Fruit fly (Drosophila melanogaster) whole organism, embryonic: ENCODE data around the gene CG6431.

Source experiments
- Awh ChIP-seq: fragments of 200-800 bp; sonication (Bioruptor generic); IDR thresholded peaks from 2 replicates; pipeline ENCODE4, ENCODE4 v1.3.6; 2022; ENCODE audit warnings: missing biosample characterization, missing genetic modification characterization
- C15 ChIP-seq: fragments of 200-800 bp; sonication (Bioruptor generic); IDR thresholded peaks from 3 replicates; pipeline ENCODE4 v1.3.6; 2022; ENCODE audit warnings: missing biosample characterization, missing genetic modification characterization
- CG10147 ChIP-seq: fragments of 200-800 bp; sonication (Bioruptor generic); optimal IDR thresholded peaks from 2 replicates; lab custom pipeline; 2019; ENCODE audit warnings: missing biosample characterization, mild to moderate bottlenecking, missing genetic modification characterization, moderate library complexity
- CG10274 ChIP-seq: fragments of 200-800 bp; sonication (Bioruptor generic); optimal IDR thresholded peaks from 3 replicates; lab custom pipeline; 2017; ENCODE audit warnings: missing biosample characterization, mild to moderate bottlenecking, missing genetic modification characterization
- CG14014 ChIP-seq: fragments of 200-800 bp; sonication (Bioruptor generic); IDR thresholded peaks from 2 replicates; pipeline ENCODE4 v1.3.6; 2022; ENCODE audit warnings: missing biosample characterization, missing genetic modification characterization
- CG15601 ChIP-seq: fragments of 200-800 bp; sonication (Bioruptor generic); optimal IDR thresholded peaks from 3 replicates; lab custom pipeline; 2019; ENCODE audit warnings: missing biosample characterization, mild to moderate bottlenecking, missing genetic modification characterization, moderate library complexity
- CG17361 ChIP-seq: fragments of 200-800 bp; sonication (Bioruptor generic); IDR thresholded peaks from 3 replicates; pipeline ENCODE4 v1.3.6; 2022; ENCODE audit warnings: missing biosample characterization, missing genetic modification characterization
- CG17802 ChIP-seq: fragments of 200-800 bp; sonication (Bioruptor generic); optimal IDR thresholded peaks from 2 replicates; lab custom pipeline; 2018; ENCODE audit warnings: missing biosample characterization, mild to moderate bottlenecking, missing genetic modification characterization, moderate library complexity
- CG18764 ChIP-seq: fragments of 200-800 bp; sonication (Bioruptor generic); optimal IDR thresholded peaks from 3 replicates; lab custom pipeline; 2016; ENCODE audit warnings: missing biosample characterization, missing genetic modification characterization
- CG2202 ChIP-seq: fragments of 200-800 bp; sonication (Bioruptor generic); optimal IDR thresholded peaks from 2 replicates; lab custom pipeline; 2018; ENCODE audit warnings: missing biosample characterization, mild to moderate bottlenecking, missing genetic modification characterization
- CG6254 ChIP-seq: fragments of 200-800 bp; sonication (Bioruptor generic); optimal IDR thresholded peaks from 3 replicates; lab custom pipeline; 2017; ENCODE audit warnings: mild to moderate bottlenecking, missing biosample characterization, missing genetic modification reagents, missing genetic modification characterization
- CG6854 ChIP-seq: fragments of 200-800 bp; sonication (Bioruptor generic); optimal IDR thresholded peaks from 3 replicates; lab custom pipeline; 2017; ENCODE audit warnings: missing biosample characterization, mild to moderate bottlenecking, missing genetic modification characterization
- CG8388 ChIP-seq: fragments of 200-800 bp; sonication (Bioruptor generic); optimal IDR thresholded peaks from 2 replicates; lab custom pipeline; 2019; ENCODE audit warnings: missing biosample characterization, mild to moderate bottlenecking, missing genetic modification characterization, moderate library complexity
- CG9609 ChIP-seq: fragments of 200-800 bp; sonication (Bioruptor generic); optimal IDR thresholded peaks from 3 replicates; lab custom pipeline; 2016; ENCODE audit warnings: missing biosample characterization, missing genetic modification characterization
- CHES-1-like ChIP-seq: fragments of 200-800 bp; sonication (Bioruptor generic); optimal IDR thresholded peaks from 2 replicates; lab custom pipeline; 2016; ENCODE audit warnings: missing biosample characterization, missing genetic modification characterization
- CkIIα-i1 ChIP-seq: fragments of 200-800 bp; sonication (Bioruptor generic); IDR thresholded peaks from 2 replicates; pipeline ENCODE4 v1.3.6; 2022; ENCODE audit warnings: missing biosample characterization, missing genetic modification characterization
- D ChIP-seq, 2 experiments: fragments of 200-800 bp in 1 of 2; fragments of >200 bp in 1 of 2; sonication (Bioruptor generic) in 1 of 2; optimal IDR thresholded peaks; 2 replicates in 1 of 2; 3 replicates in 1 of 2; lab custom pipeline; 2017; ENCODE audit warnings: mild to moderate bottlenecking in 1 of 2, missing biosample characterization in 1 of 2, missing genetic modification characterization in 1 of 2, missing genetic modification reagents in 1 of 2
- D19B ChIP-seq: fragments of 200-800 bp; sonication (Bioruptor generic); optimal IDR thresholded peaks from 2 replicates; lab custom pipeline; 2017; ENCODE audit warnings: missing biosample characterization, mild to moderate bottlenecking, missing genetic modification characterization
- E2f2 ChIP-seq: fragments of 200-800 bp; sonication (Bioruptor generic); IDR thresholded peaks from 2 replicates; pipeline ENCODE4 v1.3.6; 2022; ENCODE audit warnings: missing biosample characterization, missing genetic modification characterization
- Elba2 ChIP-seq: fragments of 200-800 bp; sonication (Bioruptor generic); optimal IDR thresholded peaks from 3 replicates; lab custom pipeline; 2016; ENCODE audit warnings: missing biosample characterization, missing genetic modification characterization
- Gsc ChIP-seq: fragments of 200-800 bp; sonication (Bioruptor generic); IDR thresholded peaks from 2 replicates; pipeline ENCODE4 v1.3.6; 2022; ENCODE audit warnings: missing biosample characterization, missing genetic modification characterization
- HLH3B ChIP-seq: fragments of 200-800 bp; sonication (Bioruptor generic); IDR thresholded peaks from 2 replicates; pipeline ENCODE4 v1.3.6; 2022; ENCODE audit warnings: missing biosample characterization, missing genetic modification characterization
- HLHmδ ChIP-seq: fragments of 200-800 bp; sonication (Bioruptor generic); optimal IDR thresholded peaks from 2 replicates; lab custom pipeline; 2018; ENCODE audit warnings: missing biosample characterization, mild to moderate bottlenecking, missing genetic modification characterization, moderate library complexity
- HmgD ChIP-seq: fragments of 200-800 bp; sonication (Bioruptor generic); optimal IDR thresholded peaks from 3 replicates; lab custom pipeline; 2016; ENCODE audit warnings: missing biosample characterization, missing genetic modification characterization
- Hr3 ChIP-seq: fragments of 200-800 bp; sonication (Bioruptor generic); optimal IDR thresholded peaks from 3 replicates; lab custom pipeline; 2016; ENCODE audit warnings: missing biosample characterization, missing genetic modification characterization
- Optix ChIP-seq: fragments of 200-800 bp; sonication (Bioruptor generic); IDR thresholded peaks from 3 replicates; pipeline ENCODE4 v1.3.6; 2022; ENCODE audit warnings: missing biosample characterization, missing genetic modification characterization
- Rfx ChIP-seq: fragments of 200-800 bp; sonication (Bioruptor generic); IDR thresholded peaks from 2 replicates; pipeline ENCODE4 v1.3.6; 2022; ENCODE audit warnings: missing biosample characterization, missing genetic modification characterization
- Six4 ChIP-seq: fragments of 200-800 bp; sonication (Bioruptor generic); optimal IDR thresholded peaks from 2 replicates; lab custom pipeline; 2016; ENCODE audit warnings: missing biosample characterization, missing genetic modification characterization
- TFAM ChIP-seq: fragments of 200-800 bp; sonication (Bioruptor generic); optimal IDR thresholded peaks from 2 replicates; lab custom pipeline; 2017; ENCODE audit warnings: missing biosample characterization, missing genetic modification characterization, inconsistent platforms
- ara ChIP-seq: fragments of 200-800 bp; sonication (Bioruptor generic); IDR thresholded peaks from 2 replicates; pipeline ENCODE4 v1.3.6; 2022; ENCODE audit warnings: missing biosample characterization, missing genetic modification characterization
- cas ChIP-seq: fragments of 200-800 bp; sonication (Bioruptor generic); IDR thresholded peaks from 2 replicates; pipeline ENCODE4 v1.3.6; 2022; ENCODE audit warnings: missing biosample characterization, missing genetic modification characterization
- croc ChIP-seq: fragments of 200-800 bp; sonication (Bioruptor generic); conservative IDR thresholded peaks from 3 replicates; pipeline ENCODE4 v1.3.6; 2022; ENCODE audit warnings: missing biosample characterization, missing genetic modification characterization
- esg ChIP-seq: fragments of 200-800 bp; sonication (Bioruptor generic); conservative IDR thresholded peaks from 2 replicates; pipeline ENCODE4 v1.3.6; 2022; ENCODE audit warnings: missing biosample characterization, missing genetic modification characterization
- fd3F ChIP-seq: fragments of 200-800 bp; sonication (Bioruptor generic); optimal IDR thresholded peaks from 2 replicates; lab custom pipeline; 2018; ENCODE audit warnings: missing biosample characterization, mild to moderate bottlenecking, missing genetic modification characterization, moderate library complexity
- fd96Cb ChIP-seq: fragments of 200-800 bp; sonication (Bioruptor generic); optimal IDR thresholded peaks from 2 replicates; lab custom pipeline; 2018; ENCODE audit warnings: missing biosample characterization, mild to moderate bottlenecking, missing genetic modification characterization, moderate library complexity
- gcm ChIP-seq: fragments of 200-800 bp; sonication (Bioruptor generic); optimal IDR thresholded peaks from 2 replicates; lab custom pipeline; 2019; ENCODE audit warnings: missing biosample characterization, mild to moderate bottlenecking, missing genetic modification characterization, moderate library complexity
- gem ChIP-seq: fragments of 200-800 bp; sonication (Bioruptor generic); optimal IDR thresholded peaks from 2 replicates; lab custom pipeline; 2019; ENCODE audit warnings: missing biosample characterization, mild to moderate bottlenecking, missing genetic modification characterization, moderate library complexity
- gsb ChIP-seq: fragments of 200-800 bp; sonication (Bioruptor generic); IDR thresholded peaks from 2 replicates; pipeline ENCODE4 v1.3.6; 2022; ENCODE audit warnings: missing biosample characterization, missing genetic modification characterization
- gsb-n ChIP-seq: fragments of 200-800 bp; sonication (Bioruptor generic); optimal IDR thresholded peaks from 3 replicates; lab custom pipeline; 2018; ENCODE audit warnings: missing biosample characterization, mild to moderate bottlenecking, missing genetic modification characterization
- hb ChIP-seq: fragments of 200-800 bp; sonication (Bioruptor generic); IDR thresholded peaks from 3 replicates; pipeline ENCODE4 v1.3.6; 2022; ENCODE audit warnings: missing biosample characterization, missing genetic modification characterization; ENCODE audit not compliant: partially characterized antibody
- lab ChIP-seq: fragments of 200-800 bp; sonication (Bioruptor generic); optimal IDR thresholded peaks from 3 replicates; lab custom pipeline; 2017; ENCODE audit warnings: missing biosample characterization, missing genetic modification characterization, mild to moderate bottlenecking, moderate library complexity, missing genetic modification reagents
- otp ChIP-seq: fragments of 200-800 bp; sonication (Bioruptor generic); IDR thresholded peaks from 3 replicates; pipeline ENCODE4, ENCODE4 v1.3.6; 2022; ENCODE audit warnings: missing biosample characterization, missing genetic modification characterization
- pita ChIP-seq: fragments of 200-800 bp; sonication (Bioruptor generic); optimal IDR thresholded peaks from 2 replicates; lab custom pipeline; 2017; ENCODE audit warnings: missing biosample characterization, mild to moderate bottlenecking, missing genetic modification characterization
- pum ChIP-seq: fragments of 200-800 bp; sonication (Bioruptor generic); optimal IDR thresholded peaks from 2 replicates; lab custom pipeline; 2016; ENCODE audit warnings: missing biosample characterization, missing genetic modification characterization
- salm ChIP-seq: fragments of 200-800 bp; sonication (Bioruptor generic); optimal IDR thresholded peaks from 2 replicates; lab custom pipeline; 2018; ENCODE audit warnings: missing biosample characterization, mild to moderate bottlenecking, missing genetic modification characterization
- schlank ChIP-seq: fragments of 200-800 bp; sonication (Bioruptor generic); optimal IDR thresholded peaks from 2 replicates; lab custom pipeline; 2018; ENCODE audit warnings: missing biosample characterization, mild to moderate bottlenecking, missing genetic modification characterization
- so ChIP-seq: fragments of 200-800 bp; sonication (Bioruptor generic); IDR thresholded peaks from 3 replicates; pipeline ENCODE4 v1.3.6; 2022; ENCODE audit warnings: missing biosample characterization, missing genetic modification characterization
- ssp ChIP-seq: fragments of 200-800 bp; sonication (Bioruptor generic); IDR thresholded peaks from 2 replicates; pipeline ENCODE4 v1.3.6; 2022; ENCODE audit warnings: missing biosample characterization, missing genetic modification characterization
- z ChIP-seq: fragments of 200-800 bp; sonication (Bioruptor generic); IDR thresholded peaks from 3 replicates; pipeline ENCODE4 v1.3.6; 2022; ENCODE audit warnings: missing biosample characterization, missing genetic modification characterization

The CG6431 gene

dm6 chr2L:10736993-10737756, 13.2 kb downstream of the CG6431 start, which contains the start of the genes Vha16-5 and CG12299 (continued):
- TF ChIP-seq so (GFP tag; lab: Robert Waterston, UW): peak; percentile 65; the same call in 1 of the 3 replicates
- peak; percentile 92 for TF ChIP-seq Optix
- TF ChIP-seq TFAM (GFP tag; lab: Kevin White, UChicago): no peak
- TF ChIP-seq CG15601: peak; percentile 76
- 0 out of 2 replicates have a peak, but pooled peaks have one; percentile 10 for TF ChIP-seq CkIIα-i1 (GFP tag; lab: Robert Waterston, UW)
- TF ChIP-seq otp (GFP tag; lab: Robert Waterston, UW): peak; percentile 82
- TF ChIP-seq D (optimal IDR thresholded peaks at IDR 0.05; lab: Kevin White, UChicago): no peak
- TF ChIP-seq D (GFP tag; optimal IDR thresholded peaks at IDR 0.05; lab: Kevin White, UChicago): no peak
- peak; percentile 26 for TF ChIP-seq CG10147 (GFP tag; lab: Kevin White, UChicago)
- TF ChIP-seq Rfx (GFP tag; lab: Robert Waterston, UW): peak; percentile 96
- no peak for TF ChIP-seq CG6254
- no peak for TF ChIP-seq CG6854 (GFP tag; lab: Kevin White, UChicago)
- TF ChIP-seq gsb (GFP tag; lab: Robert Waterston, UW): peak; percentile 73
- TF ChIP-seq gsb-n: no peak
- peak; percentile 89 for TF ChIP-seq CG9609 (GFP tag; lab: Kevin White, UChicago)
- TF ChIP-seq cas: peak; percentile 75
- TF ChIP-seq Elba2 (GFP tag; lab: Kevin White, UChicago): peak; percentile 55
- TF ChIP-seq fd96Cb: peak; percentile 63
- peak; percentile 78 for TF ChIP-seq pum (GFP tag; lab: Kevin White, UChicago)
- TF ChIP-seq HLH3B (GFP tag; lab: Robert Waterston, UW): peak; percentile 93
- TF ChIP-seq CHES-1-like (GFP tag; lab: Kevin White, UChicago): peak; percentile 87
- peak; percentile 51 for TF ChIP-seq CG2202 (tag; lab: Kevin White, UChicago)
- peak; percentile 64 for TF ChIP-seq Awh (GFP tag; lab: Robert Waterston, UW)
- TF ChIP-seq CG17802 (tag; lab: Kevin White, UChicago): peak; percentile 70
- peak; percentile 99 for TF ChIP-seq CG18764 (GFP tag; lab: Kevin White, UChicago)
- TF ChIP-seq ssp (GFP tag; lab: Robert Waterston, UW): peak; percentile 76
- TF ChIP-seq pita (GFP tag; lab: Kevin White, UChicago): no peak
- TF ChIP-seq gcm (GFP tag; lab: Kevin White, UChicago): no peak
- no peak for TF ChIP-seq D19B (GFP tag; lab: Kevin White, UChicago)
- peak; percentile 24 for TF ChIP-seq salm (tag; lab: Kevin White, UChicago)
- 0 out of 2 replicates have a peak, but pooled peaks have one; percentile 39 for TF ChIP-seq Gsc (GFP tag; lab: Robert Waterston, UW)
- TF ChIP-seq esg: peak; percentile 83
- peak; percentile 77 for TF ChIP-seq Six4
- TF ChIP-seq Hr3 (GFP tag; lab: Kevin White, UChicago): peak; percentile 81
- peak; percentile 84 for TF ChIP-seq hb (GFP tag; lab: Robert Waterston, UW)
- TF ChIP-seq CG17361 (GFP tag; lab: Robert Waterston, UW): peak; percentile 55; the same call in 1 of the 3 replicates
- peak; percentile 93 for TF ChIP-seq gem (tag; lab: Kevin White, UChicago)
- no peak for TF ChIP-seq HLHmδ
- no peak for TF ChIP-seq CG10274 (GFP tag; lab: Kevin White, UChicago)
- TF ChIP-seq CG8388 (GFP tag; lab: Kevin White, UChicago): peak; percentile 39
- TF ChIP-seq fd3F (GFP tag; lab: Kevin White, UChicago): peak; percentile 32
- TF ChIP-seq schlank (tag; lab: Kevin White, UChicago): no peak
- peak; percentile 91 for TF ChIP-seq HmgD (GFP tag; lab: Kevin White, UChicago)
- TF ChIP-seq lab (GFP tag; lab: Kevin White, UChicago): no peak
- peak; percentile 93 for TF ChIP-seq ara
- TF ChIP-seq CG14014 (GFP tag; lab: Robert Waterston, UW): peak; percentile 80
- no peak for TF ChIP-seq z
- TF ChIP-seq croc (GFP tag; lab: Robert Waterston, UW): peak; percentile 70; the same call in 2 of the 3 replicates
- 0 out of 3 replicates have a peak, but pooled peaks have one; percentile 29 for TF ChIP-seq C15
- TF ChIP-seq E2f2 (GFP tag; lab: Robert Waterston, UW): peak; percentile 94
